Worm (Caenorhabditis elegans) whole organism, midembryonic: ENCODE data around the gene Y54E2A.5.
A peak's percentile ranks its signal among the peaks of the same experiment; 100 is the strongest.

Experiments used
- T22C8.4 ChIP-seq: fragments of 200-800 bp; sonication (Bioruptor generic); IDR thresholded peaks from 2 replicates; pipeline ENCODE4 v1.3.6; 2022; ENCODE audit warnings: missing genetic modification characterization, missing compliant biosample characterization
- cog-1 ChIP-seq: sonication (generic microtip); optimal IDR thresholded peaks from 2 replicates; lab custom pipeline; 2016; ENCODE audit warnings: missing genetic modification characterization, missing compliant biosample characterization
- flt-1 ChIP-seq: fragments of 200-800 bp; sonication (Bioruptor generic); IDR thresholded peaks from 2 replicates; pipeline ENCODE4 v1.3.6; 2022; ENCODE audit warnings: missing genetic modification characterization, missing compliant biosample characterization
- klf-2 ChIP-seq: fragments of 200-800 bp; sonication (Bioruptor generic); conservative IDR thresholded peaks from 2 replicates; pipeline ENCODE4 v1.3.6; 2022; ENCODE audit warnings: missing genetic modification reagents, missing genetic modification characterization, missing compliant biosample characterization
- med-1 ChIP-seq: sonication (generic microtip); optimal IDR thresholded peaks from 2 replicates; lab custom pipeline; 2017; ENCODE audit warnings: missing genetic modification characterization, mild to moderate bottlenecking, missing compliant biosample characterization, antibody characterized with exemption, missing genetic modification reagents; ENCODE audit not compliant: insufficient read depth
- ref-1 ChIP-seq: fragments of 200-800 bp; sonication (Bioruptor generic); conservative IDR thresholded peaks from 2 replicates; pipeline ENCODE4 v1.3.6; 2022; ENCODE audit warnings: missing genetic modification reagents, missing genetic modification characterization, missing compliant biosample characterization
- tab-1 ChIP-seq: fragments of 200-800 bp; sonication (Bioruptor generic); IDR thresholded peaks from 2 replicates; pipeline ENCODE4 v1.3.6; 2022; ENCODE audit warnings: missing genetic modification characterization, missing compliant biosample characterization
- ztf-23 ChIP-seq: fragments of 200-800 bp; sonication (Bioruptor generic); IDR thresholded peaks from 2 replicates; pipeline ENCODE4 v1.3.6; 2022; ENCODE audit warnings: missing genetic modification reagents, missing genetic modification characterization, missing compliant biosample characterization
- ztf-29 ChIP-seq: fragments of 200-800 bp; sonication (Bioruptor generic); IDR thresholded peaks from 2 replicates; pipeline ENCODE4 v1.3.6; 2022; ENCODE audit warnings: missing genetic modification reagents, missing genetic modification characterization, missing compliant biosample characterization

Y54E2A.5 gene

ce11 chrII:14757711-14758110 is at the start of gene Y54E2A.5:
Gene Y54E2A.5 (minus strand): TSS chrII:14757811.
- TF ChIP-seq med-1 (GFP tag; lab: Kevin White, UChicago) = no peak
- TF ChIP-seq tab-1 = no peak
- no peak for TF ChIP-seq T22C8.4
- no peak for TF ChIP-seq ref-1 (GFP tag; lab: Robert Waterston, UW)
- TF ChIP-seq cog-1 = no peak
- no peak for TF ChIP-seq flt-1 (GFP tag; lab: Robert Waterston, UW)
- no peak for TF ChIP-seq ztf-23
- TF ChIP-seq klf-2 = no peak
- no peak for TF ChIP-seq ztf-29 (GFP tag; lab: Robert Waterston, UW)

ce11 chrII:14805686-14806085 is 48.1 kb upstream of the Y54E2A.5 start, which contains the start of gene srt-11:
Gene srt-11 (plus strand): TSS chrII:14805986.
- no peak for TF ChIP-seq T22C8.4
- no peak for TF ChIP-seq klf-2
- TF ChIP-seq ztf-23 = no peak
- no peak for TF ChIP-seq flt-1 (GFP tag; lab: Robert Waterston, UW)
- TF ChIP-seq ref-1 (GFP tag; lab: Robert Waterston, UW) = no peak
- no peak for TF ChIP-seq ztf-29 (GFP tag; lab: Robert Waterston, UW)
- TF ChIP-seq cog-1 = no peak
- no peak for TF ChIP-seq med-1 (GFP tag; lab: Kevin White, UChicago)
- no peak for TF ChIP-seq tab-1

DNA sequence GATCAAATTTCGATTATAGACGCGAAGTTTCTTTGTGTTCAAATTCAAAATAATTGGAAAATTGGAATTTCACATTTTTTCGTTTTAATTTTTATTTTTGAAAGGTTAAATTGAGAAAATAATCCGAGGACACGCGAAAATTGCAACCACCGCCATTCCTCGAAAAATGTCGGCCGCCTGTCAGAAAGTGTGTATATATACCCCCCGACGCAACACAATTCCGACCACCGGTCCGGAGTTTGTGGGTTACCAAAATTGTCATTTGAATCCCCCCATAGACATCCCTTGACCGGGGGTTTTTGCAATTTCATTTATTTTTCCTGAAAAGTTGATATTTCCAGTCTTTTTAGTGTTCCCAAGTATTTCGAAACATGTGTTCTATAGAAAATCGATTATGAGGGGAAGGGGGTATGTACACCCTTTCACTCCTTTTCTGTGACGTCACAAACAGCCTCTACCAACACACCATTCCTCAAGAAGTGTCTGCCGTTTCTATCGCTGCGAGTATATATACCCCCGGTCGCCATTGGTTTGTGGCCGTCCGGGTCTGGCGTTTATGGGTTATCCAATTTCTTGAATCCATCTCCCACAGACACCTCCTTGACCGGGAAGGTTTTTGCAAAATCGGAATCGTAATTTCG is 46.8 kb upstream of the Y54E2A.5 start, which contains the start of gene W01D2.3:
W01D2.3 (minus strand) TSS at position 51 of the 641 bp plus-strand sequence.
- TF ChIP-seq ref-1 (GFP tag; lab: Robert Waterston, UW) = peak; percentile 84
- TF ChIP-seq tab-1 = peak; percentile 90
- peak; percentile 82 for TF ChIP-seq cog-1
- peak; percentile 83 for TF ChIP-seq ztf-29 (GFP tag; lab: Robert Waterston, UW)
- TF ChIP-seq T22C8.4 = peak; percentile 87
- peak; percentile 93 for TF ChIP-seq ztf-23
- TF ChIP-seq med-1 (GFP tag; lab: Kevin White, UChicago) = peak; percentile 66
- TF ChIP-seq flt-1 (GFP tag; lab: Robert Waterston, UW) = peak; percentile 93
- peak; percentile 86 for TF ChIP-seq klf-2

ce11 chrII:14802527-14802926 is 44.9 kb upstream of the Y54E2A.5 start:
- 0 out of 2 replicates have a peak, but pooled peaks have one; percentile 21 for TF ChIP-seq flt-1 (GFP tag; lab: Robert Waterston, UW)

- TF ChIP-seq flt-1 (GFP tag; lab: Robert Waterston, UW) = peak; percentile 85
- no peak for TF ChIP-seq med-1 (GFP tag; lab: Kevin White, UChicago)
- no peak for TF ChIP-seq cog-1
- TF ChIP-seq ztf-23 = no peak
- 0 out of 2 replicates have a peak, but pooled peaks have one; percentile 44 for TF ChIP-seq ref-1 (GFP tag; lab: Robert Waterston, UW)
Observed at ce11 chrII:14801086-14801531, 43.5 kb upstream of the Y54E2A.5 start.

DNA sequence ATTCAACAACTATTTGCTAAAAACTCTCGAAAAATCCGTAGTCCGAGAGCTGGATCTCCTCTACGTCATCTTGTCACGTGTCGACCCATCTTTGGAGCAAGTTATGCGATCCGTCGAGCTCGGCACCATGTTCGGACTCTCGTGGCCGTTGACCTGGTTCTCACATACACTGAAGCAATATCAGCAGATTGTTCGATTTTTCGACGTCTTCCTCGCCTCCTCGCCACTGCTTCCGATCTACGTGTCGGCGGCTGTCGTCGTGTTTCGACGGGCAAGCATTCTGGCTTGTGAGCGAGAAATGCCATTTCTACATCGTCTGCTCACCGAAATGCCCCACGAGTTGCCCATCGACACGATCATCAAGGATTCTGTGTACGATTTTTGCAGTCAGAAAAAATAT is 41.8 kb upstream of the Y54E2A.5 start:
- TF ChIP-seq ztf-23 = no peak
- TF ChIP-seq ref-1 (GFP tag; lab: Robert Waterston, UW) = no peak
- no peak for TF ChIP-seq tab-1
- TF ChIP-seq flt-1 (GFP tag; lab: Robert Waterston, UW) = no peak
- no peak for TF ChIP-seq med-1 (GFP tag; lab: Kevin White, UChicago)
- no peak for TF ChIP-seq cog-1

DNA sequence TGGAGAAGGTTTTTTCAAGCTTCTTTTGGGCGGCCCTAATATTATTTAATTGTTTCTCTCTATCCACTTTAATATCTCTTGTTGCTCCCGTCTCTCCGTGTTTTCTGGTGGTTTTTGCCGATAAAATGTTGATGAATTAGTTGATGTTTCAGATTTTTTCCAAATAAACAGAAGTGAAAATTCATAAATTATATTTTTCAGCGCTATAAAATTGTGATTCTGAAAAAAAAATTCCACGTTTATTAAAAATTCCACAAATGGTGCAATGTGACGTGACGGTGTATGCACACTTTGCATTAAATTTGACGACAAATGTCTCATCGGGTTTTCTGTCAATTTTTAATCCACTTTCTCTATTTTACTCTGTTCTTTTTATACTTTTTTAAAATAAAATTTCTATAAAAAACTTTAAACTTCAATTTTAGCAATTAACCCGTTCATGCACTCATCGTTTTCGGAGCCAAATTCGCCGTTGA is 40.5 kb upstream of the Y54E2A.5 start, which contains the start of gene tbc-20:
tbc-20 (plus strand) TSS at position 426 of the 476 bp plus-strand sequence.
- TF ChIP-seq flt-1 (GFP tag; lab: Robert Waterston, UW) (no peak), ref-1 (GFP tag; lab: Robert Waterston, UW) (no peak), cog-1 (no peak), ztf-29 (GFP tag; lab: Robert Waterston, UW) (no peak), klf-2 (no peak), ztf-23 (no peak)

ce11 chrII:14794935-14795454 is 37.4 kb upstream of the Y54E2A.5 start, which contains the start of gene eif-3.B:
Gene eif-3.B (plus strand): TSS chrII:14795404.
- TF ChIP-seq flt-1 (GFP tag; lab: Robert Waterston, UW) (peak; percentile 76), ref-1 (GFP tag; lab: Robert Waterston, UW) (no peak), cog-1 (peak; percentile 88), klf-2 (peak; percentile 63; the same call in 1 of the 2 replicates), med-1 (GFP tag; lab: Kevin White, UChicago) (no peak), ztf-29 (GFP tag; lab: Robert Waterston, UW) (no peak), ztf-23 (peak; percentile 86), tab-1 (no peak), T22C8.4 (peak; percentile 74)

DNA sequence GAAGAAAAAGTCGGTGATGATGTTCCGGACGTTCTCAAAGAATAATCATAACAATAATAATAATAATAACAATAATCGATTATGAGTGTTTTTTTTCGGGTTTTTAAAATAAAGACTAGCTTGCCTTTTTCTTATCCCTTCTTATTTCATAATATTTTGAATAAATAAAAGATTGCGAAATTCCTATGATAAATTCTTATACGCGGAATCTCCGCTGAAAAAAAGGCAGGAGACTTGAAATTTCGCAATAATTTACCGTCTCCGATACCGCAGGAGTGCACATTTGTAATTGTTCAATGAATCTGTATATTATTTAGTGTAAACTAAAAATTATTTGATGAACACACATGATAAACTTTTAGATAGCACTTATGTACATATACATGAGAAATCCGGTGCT is 34.9 kb upstream of the Y54E2A.5 start:
- TF ChIP-seq tab-1 (no peak), klf-2 (no peak)

ce11 chrII:14790751-14791150 is 33.1 kb upstream of the Y54E2A.5 start, which contains the start of gene Y54E2A.10:
Gene Y54E2A.10 (plus strand): TSS chrII:14791051.
- TF ChIP-seq klf-2 (no peak), ref-1 (GFP tag; lab: Robert Waterston, UW) (no peak), med-1 (GFP tag; lab: Kevin White, UChicago) (no peak), flt-1 (GFP tag; lab: Robert Waterston, UW) (no peak), cog-1 (no peak), ztf-29 (GFP tag; lab: Robert Waterston, UW) (no peak), T22C8.4 (no peak), ztf-23 (no peak), tab-1 (no peak)
